In genomic region chrIII:11742191-11742590, ce11 we compare ENCODE assay signal across 2 worm cellular contexts.
TF ChIP-seq lines count a peak whose summit lies in the region.

No protein-coding gene starts in this region.

TF ChIP-seq in whole organism, L1 larva, 84 proteins besides CTCF, POLR2A, EP300 and RAD21:
- no peak for TF ChIP-seq mef-2 (tag; optimal IDR thresholded peaks at IDR 0.05; lab: Kevin White, UChicago)
- peak; percentile 38 for TF ChIP-seq lin-14 (GFP tag; optimal IDR thresholded peaks at IDR 0.05; lab: Kevin White, UChicago)
- TF ChIP-seq nhr-85 (tag; lab: Kevin White, UChicago): peak; percentile 54
- peak; percentile 89 for TF ChIP-seq blmp-1 (tag; optimal IDR thresholded peaks at IDR 0.05; lab: Kevin White, UChicago)

TF ChIP-seq in whole organism, L2 larva, 48 proteins besides CTCF, POLR2A, EP300 and RAD21:
- no peak for TF ChIP-seq mbf-1 (tag; optimal IDR thresholded peaks at IDR 0.05; lab: Kevin White, UChicago)
- TF ChIP-seq sem-4 (tag; optimal IDR thresholded peaks at IDR 0.05; lab: Kevin White, UChicago): peak; percentile 42
- peak; percentile 69 for TF ChIP-seq blmp-1 (tag; optimal IDR thresholded peaks at IDR 0.05; lab: Kevin White, UChicago; ENCODE audit: insufficient read depth)

Comparison
In these comparisons a context has a peak if more than half of its experiments do, and no peak if none do; other contexts are left out.
1. Of the 22 proteins assayed by ChIP-seq in both whole organism, L1 larva and whole organism, L2 larva: peak only in whole organism, L1 larva: none; only in whole organism, L2 larva: none; in both: blmp-1; in neither: 21.